Worm (Caenorhabditis elegans) whole organism, L2 larva: ENCODE measurements around the gene Y102A5C.4.

Experiments
- C34F6.9 ChIP-seq: fragments of 150-350 bp; optimal IDR thresholded peaks from 2 replicates; lab custom pipeline; 2014; ENCODE audit warnings: missing biosample characterization, missing genetic modification characterization
- R02D3.7 ChIP-seq: fragments of 150-350 bp; optimal IDR thresholded peaks from 2 replicates; lab custom pipeline; 2014; ENCODE audit warnings: missing biosample characterization, missing genetic modification characterization
- Y55F3AM.14 ChIP-seq: fragments of 200-800 bp; sonication (Bioruptor generic); optimal IDR thresholded peaks from 2 replicates; lab custom pipeline; 2018; ENCODE audit warnings: mild to moderate bottlenecking, missing genetic modification characterization, missing compliant biosample characterization
- alr-1 ChIP-seq: fragments of 150-350 bp; optimal IDR thresholded peaks from 2 replicates; lab custom pipeline; 2014; ENCODE audit warnings: missing biosample characterization, missing genetic modification characterization
- aly-2 ChIP-seq: fragments of 150-350 bp; optimal IDR thresholded peaks from 2 replicates; lab custom pipeline; 2014; ENCODE audit warnings: missing biosample characterization, missing genetic modification characterization
- ceh-16 ChIP-seq: fragments of 150-350 bp; optimal IDR thresholded peaks from 2 replicates; lab custom pipeline; 2014; ENCODE audit warnings: missing biosample characterization, missing genetic modification characterization
- crh-2 ChIP-seq: sonication (generic microtip); optimal IDR thresholded peaks from 2 replicates; lab custom pipeline; 2017; ENCODE audit warnings: missing biosample characterization, missing genetic modification characterization
- egl-27 ChIP-seq: sonication (generic microtip); optimal IDR thresholded peaks from 3 replicates; lab custom pipeline; 2017; ENCODE audit warnings: missing biosample characterization, missing genetic modification reagents, missing genetic modification characterization
- gmeb-1 ChIP-seq: fragments of 150-350 bp; optimal IDR thresholded peaks from 2 replicates; lab custom pipeline; 2014; ENCODE audit warnings: missing biosample characterization, missing genetic modification characterization
- lin-11 ChIP-seq: fragments of 150-350 bp; sonication (generic microtip); optimal IDR thresholded peaks from 2 replicates; lab custom pipeline; 2014; ENCODE audit warnings: missing biosample characterization, missing genetic modification characterization, inconsistent platforms, mixed read lengths
- lin-13 ChIP-seq: fragments of 150-350 bp; optimal IDR thresholded peaks from 2 replicates; lab custom pipeline; 2014; ENCODE audit warnings: missing biosample characterization, missing genetic modification reagents, missing genetic modification characterization
- lin-39 ChIP-seq: fragments of 150-350 bp; optimal IDR thresholded peaks from 2 replicates; lab custom pipeline; 2014; ENCODE audit warnings: missing biosample characterization, missing genetic modification reagents, missing genetic modification characterization
- lsy-2 ChIP-seq, 2 experiments: fragments of 150-350 bp in 1 of 2; sonication (generic microtip) in 1 of 2; optimal IDR thresholded peaks; 2 replicates each; lab custom pipeline; 2014 to 2017; ENCODE audit warnings: missing biosample characterization in 2 of 2, missing genetic modification characterization in 2 of 2
- mab-5 ChIP-seq: fragments of 150-350 bp; optimal IDR thresholded peaks from 2 replicates; lab custom pipeline; 2014; ENCODE audit warnings: missing biosample characterization, missing genetic modification characterization
- mbf-1 ChIP-seq: sonication (generic microtip); optimal IDR thresholded peaks from 2 replicates; lab custom pipeline; 2017; ENCODE audit warnings: missing biosample characterization, missing genetic modification characterization
- mdl-1 ChIP-seq, 2 experiments: fragments of 150-350 bp in 1 of 2; sonication (generic microtip) in 1 of 2; optimal IDR thresholded peaks; 2 replicates each; lab custom pipeline; 2017; ENCODE audit warnings: missing biosample characterization in 2 of 2, missing genetic modification characterization in 2 of 2
- nhr-12 ChIP-seq: fragments of 150-350 bp; optimal IDR thresholded peaks from 2 replicates; lab custom pipeline; 2014; ENCODE audit warnings: missing biosample characterization, missing genetic modification characterization
- nhr-21 ChIP-seq: fragments of 150-350 bp; optimal IDR thresholded peaks from 2 replicates; lab custom pipeline; 2014; ENCODE audit warnings: missing biosample characterization, missing genetic modification characterization
- nhr-23 ChIP-seq: fragments of 150-350 bp; optimal IDR thresholded peaks from 2 replicates; lab custom pipeline; 2014; ENCODE audit warnings: missing biosample characterization, missing genetic modification reagents, missing genetic modification characterization
- nhr-237 ChIP-seq: fragments of 150-350 bp; optimal IDR thresholded peaks from 2 replicates; lab custom pipeline; 2014; ENCODE audit warnings: missing biosample characterization, missing genetic modification characterization
- nhr-6 ChIP-seq: fragments of 150-350 bp; optimal IDR thresholded peaks from 2 replicates; lab custom pipeline; 2014; ENCODE audit warnings: missing biosample characterization, missing genetic modification characterization
- nhr-77 ChIP-seq: fragments of 150-350 bp; optimal IDR thresholded peaks from 2 replicates; lab custom pipeline; 2014; ENCODE audit warnings: missing biosample characterization, missing genetic modification characterization
- sem-4 ChIP-seq: fragments of 150-350 bp; optimal IDR thresholded peaks from 2 replicates; lab custom pipeline; 2014; ENCODE audit warnings: missing biosample characterization, missing genetic modification reagents, missing genetic modification characterization
- skn-1 ChIP-seq: sonication (generic microtip); optimal IDR thresholded peaks from 2 replicates; lab custom pipeline; 2017; ENCODE audit warnings: missing biosample characterization, missing genetic modification characterization
- sma-9 ChIP-seq, 2 experiments: fragments of 150-350 bp in 1 of 2; sonication (generic microtip) in 1 of 2; optimal IDR thresholded peaks; 2 replicates each; lab custom pipeline; 2014 to 2016; ENCODE audit warnings: missing genetic modification characterization in 2 of 2, mild to moderate bottlenecking in 1 of 2, missing biosample characterization in 1 of 2, missing compliant biosample characterization in 1 of 2, missing genetic modification reagents in 1 of 2, moderate library complexity in 1 of 2
- snpc-4 ChIP-seq: fragments of 150-350 bp; optimal IDR thresholded peaks from 2 replicates; lab custom pipeline; 2014; ENCODE audit warnings: missing biosample characterization, missing genetic modification characterization
- unc-39 ChIP-seq: fragments of 150-350 bp; optimal IDR thresholded peaks from 2 replicates; lab custom pipeline; 2014; ENCODE audit warnings: missing biosample characterization, missing genetic modification characterization
- zag-1 ChIP-seq: fragments of 150-350 bp; optimal IDR thresholded peaks from 2 replicates; lab custom pipeline; 2014; ENCODE audit warnings: missing biosample characterization, missing genetic modification characterization
- ztf-1 ChIP-seq: fragments of 200-800 bp; sonication (Bioruptor generic); conservative IDR thresholded peaks from 2 replicates; pipeline ENCODE4 v1.3.6; 2022; ENCODE audit warnings: missing genetic modification characterization, missing compliant biosample characterization
- ztf-11 ChIP-seq: sonication (generic microtip); optimal IDR thresholded peaks from 2 replicates; lab custom pipeline; 2017; ENCODE audit warnings: missing biosample characterization, missing genetic modification characterization
- ztf-4 ChIP-seq: fragments of 150-350 bp; optimal IDR thresholded peaks from 2 replicates; lab custom pipeline; 2014; ENCODE audit warnings: missing biosample characterization, missing genetic modification characterization

Gene Y102A5C.4

DNA sequence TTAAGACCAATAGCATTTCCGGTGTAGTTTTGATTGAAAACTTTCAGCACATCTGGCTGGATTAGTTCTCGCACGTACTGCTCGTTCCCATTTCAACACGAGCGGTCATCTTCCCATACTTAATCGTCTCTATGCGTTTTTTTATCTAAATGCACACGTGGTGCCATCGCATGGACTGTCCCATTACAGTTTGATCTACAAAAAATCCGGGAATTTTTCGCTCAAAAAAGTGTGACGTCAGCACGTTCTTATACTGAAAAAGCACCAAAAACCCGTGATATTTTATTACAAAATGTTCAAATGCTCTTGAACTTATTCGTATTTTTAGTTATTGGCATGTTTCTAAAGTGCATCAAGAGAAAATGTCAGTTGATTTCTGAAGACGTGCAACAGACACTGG lies at the start of gene Y102A5C.4:
Gene Y102A5C.4, plus strand, starts transcription at position 301 of the 400 bp plus-strand sequence.
- TF ChIP-seq zag-1 (tag; lab: Kevin White, UChicago), result no peak
- TF ChIP-seq gmeb-1 (tag; lab: Kevin White, UChicago), result no peak

DNA sequence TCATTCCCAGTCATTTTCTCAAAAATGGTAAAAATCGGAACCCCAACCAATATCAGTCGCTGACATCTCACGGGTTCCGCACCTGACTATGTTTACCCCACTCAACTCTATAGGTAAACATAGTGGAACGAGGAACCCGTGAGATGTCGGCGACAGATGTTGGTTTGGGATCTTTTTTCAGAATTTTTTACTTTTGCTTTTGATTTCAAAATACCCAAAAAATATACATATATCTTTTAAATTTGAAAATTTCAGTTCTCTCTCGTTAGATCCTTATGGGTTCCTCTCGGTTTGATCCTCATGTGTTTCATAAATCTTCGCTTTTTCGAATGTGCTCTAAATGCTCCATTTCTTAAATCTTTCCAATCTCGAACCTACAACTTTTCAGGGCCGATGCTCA lies 48.4 kb upstream of the Y102A5C.4 start, which contains the start of gene srw-23:
Gene srw-23, plus strand, starts transcription at position 301 of the 400 bp plus-strand sequence.
- TF ChIP-seq alr-1 (no peak), sma-9 (GFP tag; optimal IDR thresholded peaks at IDR 0.05; lab: Kevin White, UChicago) (no peak), sma-9 (tag; optimal IDR thresholded peaks at IDR 0.05; lab: Kevin White, UChicago) (no peak), unc-39 (tag; lab: Kevin White, UChicago) (no peak), ztf-4 (tag; lab: Kevin White, UChicago) (no peak), aly-2 (tag; lab: Kevin White, UChicago) (no peak), nhr-23 (tag; lab: Kevin White, UChicago) (no peak), lin-11 (tag; lab: Kevin White, UChicago) (no peak), ztf-11 (tag; lab: Kevin White, UChicago) (no peak), nhr-6 (tag; lab: Kevin White, UChicago) (no peak), snpc-4 (no peak), zag-1 (tag; lab: Kevin White, UChicago) (no peak)

DNA sequence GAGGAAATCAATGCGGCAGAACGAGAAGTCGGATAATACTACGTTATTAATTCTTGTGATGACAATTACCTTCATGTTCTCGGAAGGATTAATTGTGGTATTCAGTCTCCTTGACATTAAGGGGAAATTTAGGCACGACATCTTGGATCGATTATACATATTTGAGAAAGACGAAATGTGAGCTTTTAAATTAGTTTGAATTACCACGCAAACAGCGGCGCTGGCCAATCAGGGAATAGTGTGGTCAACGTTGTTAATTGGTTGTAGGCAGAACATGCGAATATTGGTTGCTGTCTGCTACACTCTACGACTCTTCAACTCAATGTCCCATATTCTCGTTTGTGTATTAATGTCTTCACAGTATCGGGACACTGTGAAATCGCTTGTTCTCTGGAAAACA lies 47.1 kb upstream of the Y102A5C.4 start, which contains the start of gene F49A5.10:
Gene F49A5.10, plus strand, starts transcription at position 301 of the 400 bp plus-strand sequence.
- no peak for TF ChIP-seq lsy-2 (tag; optimal IDR thresholded peaks at IDR 0.05; lab: Kevin White, UChicago)
- TF ChIP-seq lin-13 (GFP tag; lab: Kevin White, UChicago), result no peak
- no peak for TF ChIP-seq ztf-1 (GFP tag; lab: Robert Waterston, UW)
- TF ChIP-seq unc-39 (tag; lab: Kevin White, UChicago), result no peak
- TF ChIP-seq mdl-1 (tag; optimal IDR thresholded peaks at IDR 0.05; lab: Kevin White, UChicago), result no peak
- no peak for TF ChIP-seq nhr-12 (tag; lab: Kevin White, UChicago)
- TF ChIP-seq nhr-21 (tag; lab: Kevin White, UChicago), result no peak
- TF ChIP-seq sem-4 (tag; lab: Kevin White, UChicago), result no peak
- no peak for TF ChIP-seq crh-2 (tag; lab: Kevin White, UChicago)
- no peak for TF ChIP-seq aly-2 (tag; lab: Kevin White, UChicago)
- no peak for TF ChIP-seq ceh-16 (tag; lab: Kevin White, UChicago)
- TF ChIP-seq gmeb-1 (tag; lab: Kevin White, UChicago), result no peak
- TF ChIP-seq ztf-4 (tag; lab: Kevin White, UChicago), result no peak
- no peak for TF ChIP-seq Y55F3AM.14 (GFP tag; lab: Kevin White, UChicago)
- no peak for TF ChIP-seq lin-39 (tag; lab: Kevin White, UChicago)

DNA sequence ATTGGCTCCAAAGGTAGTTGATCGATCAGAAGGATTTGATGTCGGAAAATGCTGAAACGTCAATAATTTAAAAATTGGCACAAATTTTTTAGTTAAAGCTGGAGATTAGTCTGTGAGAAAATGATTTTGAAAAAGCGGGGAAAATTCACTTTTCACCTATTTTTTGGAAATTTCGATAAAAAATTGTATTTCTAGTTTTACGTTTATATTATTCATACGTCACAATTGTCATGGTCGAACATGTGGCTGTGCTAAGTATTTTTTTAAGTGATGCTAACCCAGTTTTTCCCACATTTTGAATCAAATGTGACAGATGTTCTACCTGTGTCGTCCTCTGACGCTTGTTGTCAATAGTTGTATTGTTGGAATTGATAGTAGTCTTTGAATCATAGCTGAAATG lies 42.5 kb upstream of the Y102A5C.4 start:
- no peak for TF ChIP-seq mbf-1
- TF ChIP-seq skn-1 (tag; lab: Kevin White, UChicago), result no peak
- TF ChIP-seq, all 48 proteins: peak for 0

DNA sequence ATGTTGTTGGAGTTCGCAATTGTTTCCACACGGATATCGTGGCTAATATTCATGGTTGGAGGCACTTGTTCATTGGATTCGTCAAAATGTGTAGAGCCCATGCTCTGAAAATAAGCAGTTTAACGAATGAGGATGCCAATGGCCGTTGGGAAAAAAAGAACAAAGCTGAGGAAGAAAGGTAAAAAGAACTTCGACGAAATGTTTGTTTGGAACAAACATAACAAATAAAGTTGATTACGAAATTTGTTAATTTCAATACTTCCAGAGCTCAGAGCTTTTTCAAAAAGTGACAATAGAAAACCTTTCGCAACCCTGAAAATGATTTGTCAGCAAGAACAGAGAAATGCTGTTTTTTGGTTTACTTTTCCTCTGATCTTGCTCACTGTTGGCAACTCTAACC lies 42.0 kb upstream of the Y102A5C.4 start, which contains the start of gene F09C6.3:
Gene F09C6.3, minus strand, starts transcription at position 101 of the 400 bp plus-strand sequence.
- no peak for TF ChIP-seq gmeb-1 (tag; lab: Kevin White, UChicago)
- no peak for TF ChIP-seq ceh-16 (tag; lab: Kevin White, UChicago)
- no peak for TF ChIP-seq C34F6.9 (tag; lab: Kevin White, UChicago)
- no peak for TF ChIP-seq mab-5
- TF ChIP-seq, all 48 proteins: peak for 0

DNA sequence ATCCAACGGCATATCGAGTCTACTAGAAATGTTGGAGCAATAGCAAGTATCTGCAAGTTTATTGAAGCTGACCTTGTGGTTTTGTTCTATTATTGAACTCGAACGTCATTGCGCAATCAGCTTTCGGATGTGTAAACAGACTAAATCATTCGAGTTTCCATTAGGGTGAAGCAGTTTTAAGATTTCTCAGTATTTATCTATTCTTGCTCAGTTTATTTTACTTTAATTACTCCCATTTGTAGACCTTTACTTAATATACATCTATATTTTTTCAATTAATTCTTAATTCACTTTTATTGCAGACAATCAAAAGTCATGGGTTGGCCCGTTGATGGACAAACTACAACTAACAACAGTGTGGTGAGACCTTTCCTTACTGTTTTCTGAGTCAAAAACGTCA lies 41.4 kb upstream of the Y102A5C.4 start, which contains the start of gene F09C6.14:
Gene F09C6.14, plus strand, starts transcription at position 301 of the 400 bp plus-strand sequence.
- no peak for TF ChIP-seq unc-39 (tag; lab: Kevin White, UChicago)
- no peak for TF ChIP-seq egl-27 (tag; lab: Kevin White, UChicago)
- TF ChIP-seq nhr-77, result no peak
- no peak for TF ChIP-seq nhr-237 (tag; lab: Kevin White, UChicago)
- TF ChIP-seq ztf-4 (tag; lab: Kevin White, UChicago), result no peak
- TF ChIP-seq lin-11 (tag; lab: Kevin White, UChicago), result no peak
- TF ChIP-seq C34F6.9 (tag; lab: Kevin White, UChicago), result no peak
- TF ChIP-seq Y55F3AM.14 (GFP tag; lab: Kevin White, UChicago), result no peak
- TF ChIP-seq sma-9 (GFP tag; optimal IDR thresholded peaks at IDR 0.05; lab: Kevin White, UChicago), result no peak
- TF ChIP-seq sma-9 (tag; optimal IDR thresholded peaks at IDR 0.05; lab: Kevin White, UChicago), result no peak
- TF ChIP-seq aly-2 (tag; lab: Kevin White, UChicago), result no peak
- no peak for TF ChIP-seq alr-1
- TF ChIP-seq R02D3.7 (tag; lab: Kevin White, UChicago), result no peak
- TF ChIP-seq, all 48 proteins: peak for 0
